Worm (Caenorhabditis elegans) whole organism, late embryonic: ENCODE measurements around the gene C46E10.1.
"Not testable (repeated sequence)": the region's sequence is repeated elsewhere in the genome, so short reads cannot be mapped to it uniquely, and the experiment has no call there.

Experiments used
- C08G9.2 ChIP-seq: sonication (generic microtip); optimal IDR thresholded peaks from 2 replicates; lab custom pipeline; 2016; ENCODE audit warnings: mild to moderate bottlenecking, missing genetic modification characterization, moderate library complexity, missing compliant biosample characterization
- T23F11.4 ChIP-seq: fragments of 200-800 bp; sonication (Bioruptor generic); optimal IDR thresholded peaks from 2 replicates; lab custom pipeline; 2018; ENCODE audit warnings: mild to moderate bottlenecking, missing genetic modification characterization, missing compliant biosample characterization
- ahr-1 ChIP-seq: sonication (generic microtip); optimal IDR thresholded peaks from 2 replicates; lab custom pipeline; 2016; ENCODE audit warnings: missing genetic modification characterization, missing compliant biosample characterization
- ama-1 ChIP-seq: fragments of 150-350 bp; optimal IDR thresholded peaks from 2 replicates; lab custom pipeline; 2014
- ceh-18 ChIP-seq: sonication (generic microtip); optimal IDR thresholded peaks from 2 replicates; lab custom pipeline; 2016; ENCODE audit warnings: missing genetic modification characterization, missing compliant biosample characterization
- ceh-19 ChIP-seq: fragments of 200-800 bp; sonication (Bioruptor generic); optimal IDR thresholded peaks from 2 replicates; lab custom pipeline; 2018; ENCODE audit warnings: mild to moderate bottlenecking, missing genetic modification characterization, missing compliant biosample characterization
- ceh-22 ChIP-seq: sonication (generic microtip); optimal IDR thresholded peaks from 2 replicates; lab custom pipeline; 2017; ENCODE audit warnings: missing biosample characterization, missing genetic modification characterization
- ceh-24 ChIP-seq: sonication (generic microtip); optimal IDR thresholded peaks from 2 replicates; lab custom pipeline; 2016; ENCODE audit warnings: mild to moderate bottlenecking, missing genetic modification characterization, missing compliant biosample characterization
- ceh-30 ChIP-seq: fragments of 150-350 bp; optimal IDR thresholded peaks from 2 replicates; lab custom pipeline; 2014; ENCODE audit warnings: missing biosample characterization, missing genetic modification characterization
- ceh-31 ChIP-seq: sonication (generic microtip); optimal IDR thresholded peaks from 2 replicates; lab custom pipeline; 2016; ENCODE audit warnings: missing genetic modification characterization, missing compliant biosample characterization
- ceh-48 ChIP-seq: sonication (generic microtip); optimal IDR thresholded peaks from 2 replicates; lab custom pipeline; 2016; ENCODE audit warnings: missing genetic modification characterization, inconsistent platforms, missing compliant biosample characterization
- ceh-9 ChIP-seq: sonication (generic microtip); optimal IDR thresholded peaks from 2 replicates; lab custom pipeline; 2016; ENCODE audit warnings: mild to moderate bottlenecking, missing genetic modification characterization, inconsistent platforms, missing compliant biosample characterization
- che-1 ChIP-seq: sonication (generic microtip); optimal IDR thresholded peaks from 2 replicates; lab custom pipeline; 2016; ENCODE audit warnings: mild to moderate bottlenecking, missing genetic modification characterization, missing compliant biosample characterization
- dmd-4 ChIP-seq: sonication (generic microtip); optimal IDR thresholded peaks from 2 replicates; lab custom pipeline; 2016; ENCODE audit warnings: borderline replicate concordance, missing genetic modification characterization, missing compliant biosample characterization
- dve-1 ChIP-seq: sonication (generic microtip); optimal IDR thresholded peaks from 2 replicates; lab custom pipeline; 2017; ENCODE audit warnings: antibody characterized with exemption, mild to moderate bottlenecking, missing genetic modification characterization, missing compliant biosample characterization
- elt-4 ChIP-seq: sonication (generic microtip); optimal IDR thresholded peaks from 2 replicates; lab custom pipeline; 2016; ENCODE audit warnings: missing genetic modification characterization, missing compliant biosample characterization
- ets-4 ChIP-seq: sonication (generic microtip); optimal IDR thresholded peaks from 2 replicates; lab custom pipeline; 2016; ENCODE audit warnings: missing genetic modification characterization, missing compliant biosample characterization
- eyg-1 ChIP-seq: sonication (generic microtip); optimal IDR thresholded peaks from 2 replicates; lab custom pipeline; 2016; ENCODE audit warnings: missing genotype, missing genetic modification characterization, missing compliant biosample characterization
- fkh-10 ChIP-seq: fragments of 150-350 bp; optimal IDR thresholded peaks from 2 replicates; lab custom pipeline; 2014; ENCODE audit warnings: missing biosample characterization, missing genetic modification reagents, missing genetic modification characterization
- fkh-6 ChIP-seq: sonication (generic microtip); optimal IDR thresholded peaks from 2 replicates; lab custom pipeline; 2016; ENCODE audit warnings: missing genetic modification characterization, missing compliant biosample characterization
- gmeb-2 ChIP-seq: sonication (generic microtip); optimal IDR thresholded peaks from 2 replicates; lab custom pipeline; 2016; ENCODE audit warnings: missing genetic modification characterization, inconsistent platforms, missing compliant biosample characterization
- hlh-6 ChIP-seq: sonication (generic microtip); optimal IDR thresholded peaks from 2 replicates; lab custom pipeline; 2016; ENCODE audit warnings: missing genotype, missing genetic modification characterization, missing compliant biosample characterization
- hlh-8 ChIP-seq: sonication (generic microtip); optimal IDR thresholded peaks from 2 replicates; lab custom pipeline; 2016; ENCODE audit warnings: missing genotype, missing genetic modification characterization, missing compliant biosample characterization
- madf-2 ChIP-seq: sonication (generic microtip); optimal IDR thresholded peaks from 2 replicates; lab custom pipeline; 2017; ENCODE audit warnings: missing genetic modification characterization, missing compliant biosample characterization
- nfya-1 ChIP-seq: sonication (generic microtip); optimal IDR thresholded peaks from 2 replicates; lab custom pipeline; 2017; ENCODE audit warnings: missing genetic modification characterization, mild to moderate bottlenecking, missing compliant biosample characterization, antibody characterized with exemption, moderate library complexity
- nhr-11 ChIP-seq: fragments of 150-350 bp; optimal IDR thresholded peaks from 2 replicates; lab custom pipeline; 2014; ENCODE audit warnings: missing biosample characterization, missing genetic modification characterization
- odd-2 ChIP-seq: sonication (generic microtip); optimal IDR thresholded peaks from 2 replicates; lab custom pipeline; 2017; ENCODE audit warnings: antibody characterized with exemption, mild to moderate bottlenecking, missing genetic modification characterization, missing compliant biosample characterization
- pha-4 ChIP-seq: fragments of 150-350 bp; optimal IDR thresholded peaks from 2 replicates; lab custom pipeline; 2018; ENCODE audit warnings: missing biosample characterization, missing genetic modification reagents, missing genetic modification characterization
- pqm-1 ChIP-seq: sonication (generic microtip); optimal IDR thresholded peaks from 2 replicates; lab custom pipeline; 2016; ENCODE audit warnings: missing genetic modification characterization, missing compliant biosample characterization
- rnt-1 ChIP-seq: sonication (generic microtip); optimal IDR thresholded peaks from 2 replicates; lab custom pipeline; 2016; ENCODE audit warnings: missing genetic modification characterization, missing compliant biosample characterization
- sox-2 ChIP-seq: fragments of 200-800 bp; sonication (Bioruptor generic); IDR thresholded peaks from 2 replicates; pipeline ENCODE4 v1.3.6; 2022; ENCODE audit warnings: missing genetic modification reagents, missing genetic modification characterization, missing compliant biosample characterization
- sox-4 ChIP-seq: sonication (generic microtip); optimal IDR thresholded peaks from 2 replicates; lab custom pipeline; 2017; ENCODE audit warnings: mild to moderate bottlenecking, missing genetic modification characterization, inconsistent platforms, missing compliant biosample characterization
- tbx-2 ChIP-seq: sonication (generic microtip); optimal IDR thresholded peaks from 2 replicates; lab custom pipeline; 2016; ENCODE audit warnings: missing genetic modification characterization, missing compliant biosample characterization
- tbx-7 ChIP-seq: sonication (generic microtip); optimal IDR thresholded peaks from 2 replicates; lab custom pipeline; 2016; ENCODE audit warnings: missing genotype, missing genetic modification characterization, missing compliant biosample characterization
- unc-42 ChIP-seq: sonication (generic microtip); optimal IDR thresholded peaks from 2 replicates; lab custom pipeline; 2016; ENCODE audit warnings: missing genotype, missing genetic modification characterization, missing compliant biosample characterization

The C46E10.1 gene

DNA sequence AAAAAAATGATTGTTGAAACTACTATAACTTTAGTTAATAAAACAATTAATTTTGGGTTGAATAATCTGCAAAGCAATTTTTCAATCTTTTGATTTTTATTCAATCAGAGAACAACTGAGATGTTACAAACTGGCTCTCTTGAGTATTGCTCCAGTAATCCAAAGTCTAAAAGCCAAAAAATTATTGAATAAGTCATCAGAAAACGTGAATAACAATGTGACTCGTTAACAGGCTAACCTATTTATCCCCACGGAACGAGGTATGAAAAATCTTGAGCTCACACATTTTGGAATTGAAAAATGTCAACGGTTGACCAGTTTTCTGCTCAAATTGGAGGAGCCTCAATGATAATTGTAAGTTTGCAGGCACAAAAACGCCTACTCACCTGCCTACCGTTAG lies 33.5 kb downstream of the C46E10.1 start, which contains the start of gene srx-111:
TSS of gene srx-111 (plus strand) at position 301 of the 400 bp plus-strand sequence.
- TF ChIP-seq ceh-18 (no peak), unc-42 (tag; lab: Kevin White, UChicago) (no peak), C08G9.2 (tag; lab: Kevin White, UChicago) (no peak), pha-4 (tag; lab: Kevin White, UChicago) (no peak), madf-2 (tag; lab: Kevin White, UChicago) (no peak), ceh-9 (tag; lab: Kevin White, UChicago) (no peak)

- no peak for TF ChIP-seq ceh-22
- no peak for TF ChIP-seq fkh-10
- TF ChIP-seq madf-2 (tag; lab: Kevin White, UChicago): no peak
- no peak for TF ChIP-seq fkh-6 (tag; lab: Kevin White, UChicago)
- TF ChIP-seq che-1 (tag; lab: Kevin White, UChicago): no peak
- TF ChIP-seq ceh-24: no peak
- TF ChIP-seq T23F11.4 (GFP tag; lab: Kevin White, UChicago): no peak
- TF ChIP-seq ceh-19 (GFP tag; lab: Kevin White, UChicago): no peak
- TF ChIP-seq ceh-48 (tag; lab: Kevin White, UChicago): no peak
- no peak for TF ChIP-seq nfya-1 (tag; lab: Kevin White, UChicago)
- TF ChIP-seq rnt-1 (tag; lab: Kevin White, UChicago): no peak
- no peak for TF ChIP-seq pqm-1 (tag; lab: Kevin White, UChicago)
- no peak for TF ChIP-seq hlh-6 (tag; lab: Kevin White, UChicago)
- no peak for TF ChIP-seq elt-4 (tag; lab: Kevin White, UChicago)
- TF ChIP-seq eyg-1 (tag; lab: Kevin White, UChicago): no peak
- no peak for TF ChIP-seq sox-4 (tag; lab: Kevin White, UChicago)
- TF ChIP-seq sox-2 (GFP tag; lab: Robert Waterston, UW): no peak
- no peak for TF ChIP-seq ceh-30
- no peak for TF ChIP-seq ceh-31 (tag; lab: Kevin White, UChicago)
- no peak for TF ChIP-seq dmd-4
- TF ChIP-seq, all 69 proteins: peak for 0
These were observed 35.0 kb downstream of the C46E10.1 start, which contains the start of gene T24E12.12 for ce11 chrII:3759010-3759409. T24E12.12 (plus strand) TSS chrII:3759290.

DNA sequence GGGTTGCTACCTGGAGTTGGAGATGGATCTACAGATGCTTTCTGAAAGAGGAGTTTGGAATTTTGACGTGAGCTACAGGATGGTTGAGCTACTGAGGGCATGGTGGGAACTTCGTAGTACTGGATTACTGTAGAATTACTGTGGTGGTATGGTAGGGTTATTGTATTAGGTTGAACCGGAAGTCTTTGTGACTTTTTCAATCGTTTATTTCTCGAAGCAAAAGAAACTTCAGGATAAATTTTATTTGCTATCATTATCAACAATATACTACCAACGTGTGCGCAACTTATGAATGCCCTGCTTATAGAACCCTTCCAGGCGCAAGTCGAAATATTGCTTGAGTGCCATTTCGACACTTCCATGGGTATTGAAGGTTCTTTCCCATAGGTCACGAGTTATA lies 37.6 kb downstream of the C46E10.1 start, which contains the start of gene T24E12.6:
TSS of gene T24E12.6 (minus strand) at position 101 of the 400 bp plus-strand sequence.
- not testable (repeated sequence) for TF ChIP-seq pha-4 (tag; lab: Kevin White, UChicago); hlh-8; hlh-6 (tag; lab: Kevin White, UChicago)

- no peak for TF ChIP-seq dve-1 (tag; lab: Kevin White, UChicago)
- no peak for TF ChIP-seq ahr-1 (tag; lab: Kevin White, UChicago)
- TF ChIP-seq sox-2 (GFP tag; lab: Robert Waterston, UW): no peak
- TF ChIP-seq tbx-2: no peak
- no peak for TF ChIP-seq gmeb-2 (tag; lab: Kevin White, UChicago)
- no peak for TF ChIP-seq ama-1 (lab: Kevin White, UChicago)
- TF ChIP-seq ets-4: no peak
- TF ChIP-seq eyg-1 (tag; lab: Kevin White, UChicago): no peak
- TF ChIP-seq nhr-11 (tag; lab: Kevin White, UChicago): no peak
- TF ChIP-seq hlh-8: no peak
- no peak for TF ChIP-seq ceh-18
- no peak for TF ChIP-seq ceh-24
- no peak for TF ChIP-seq tbx-7 (tag; lab: Kevin White, UChicago)
These were observed 40.5 kb downstream of the C46E10.1 start, which contains the start of gene srx-112 for ce11 chrII:3764486-3764885. srx-112 (minus strand) TSS chrII:3764586.

ce11 chrII:3771640-3772039 lies 47.6 kb downstream of the C46E10.1 start:
- no peak for TF ChIP-seq odd-2 (tag; lab: Kevin White, UChicago)
